Worm (Caenorhabditis elegans) whole organism, L4 larva: ENCODE results near the gene mask-1.

Source experiments
- D1046.2 ChIP-seq: fragments of 200-800 bp; sonication (Bioruptor generic); IDR thresholded peaks from 2 replicates; pipeline ENCODE4 v1.3.6; 2022; ENCODE audit warnings: missing genetic modification characterization, missing compliant biosample characterization
- F44E2.7 ChIP-seq: fragments of 200-800 bp; sonication (Bioruptor generic); IDR thresholded peaks from 2 replicates; pipeline ENCODE4 v2.1.2; 2022; ENCODE audit warnings: missing genetic modification characterization, missing compliant biosample characterization
- Y48G9A.11 ChIP-seq: fragments of 200-800 bp; sonication (Bioruptor generic); IDR thresholded peaks from 2 replicates; pipeline ENCODE4 v1.3.6; 2022; ENCODE audit warnings: missing genetic modification reagents, missing genetic modification characterization, missing compliant biosample characterization
- Y5F2A.4 ChIP-seq: fragments of 200-800 bp; sonication (Bioruptor generic); optimal IDR thresholded peaks from 2 replicates; lab custom pipeline; 2018; ENCODE audit warnings: mild to moderate bottlenecking, missing genetic modification characterization, missing compliant biosample characterization
- ZK337.2 ChIP-seq: fragments of 200-800 bp; sonication (Bioruptor generic); IDR thresholded peaks from 2 replicates; pipeline ENCODE4 v1.3.6; 2022; ENCODE audit warnings: missing genetic modification reagents, missing genetic modification characterization, missing compliant biosample characterization
- ZK546.5 ChIP-seq, 2 experiments: sonication (generic microtip); optimal IDR thresholded peaks; 2 replicates each; lab custom pipeline; 2017; ENCODE audit warnings: missing biosample characterization in 2 of 2, missing genetic modification characterization in 2 of 2
- aly-2 ChIP-seq: sonication (generic microtip); optimal IDR thresholded peaks from 2 replicates; lab custom pipeline; 2018; ENCODE audit warnings: missing biosample characterization, missing genetic modification characterization
- arid-1 ChIP-seq: fragments of 200-800 bp; sonication (Bioruptor generic); conservative IDR thresholded peaks from 2 replicates; pipeline ENCODE4 v1.3.6; 2022; ENCODE audit warnings: missing genetic modification reagents, missing genetic modification characterization, missing compliant biosample characterization
- attf-4 ChIP-seq: sonication (generic microtip); optimal IDR thresholded peaks from 3 replicates; lab custom pipeline; 2017; ENCODE audit warnings: missing biosample characterization, missing genetic modification characterization
- ceh-82 ChIP-seq: sonication (generic microtip); optimal IDR thresholded peaks from 2 replicates; lab custom pipeline; 2017; ENCODE audit warnings: missing biosample characterization, missing genetic modification characterization
- ctbp-1 ChIP-seq: fragments of 200-800 bp; sonication (Bioruptor generic); IDR thresholded peaks from 2 replicates; pipeline ENCODE4 v1.3.6; 2022; ENCODE audit warnings: missing genetic modification reagents, missing genetic modification characterization, missing compliant biosample characterization
- daf-12 ChIP-seq: fragments of 150-350 bp; optimal IDR thresholded peaks from 2 replicates; lab custom pipeline; 2014; ENCODE audit warnings: missing biosample characterization, missing genetic modification reagents, missing genetic modification characterization
- daf-16 ChIP-seq, 3 experiments: sonication (generic microtip); optimal IDR thresholded peaks; 2 replicates each; lab custom pipeline; 2016 to 2017; ENCODE audit warnings: missing genetic modification characterization in 3 of 3, missing genetic modification reagents in 3 of 3, mild to moderate bottlenecking in 2 of 3, missing compliant biosample characterization in 2 of 3, missing biosample characterization in 1 of 3, moderate library complexity in 1 of 3
- daf-8 ChIP-seq: fragments of 200-800 bp; sonication (Bioruptor generic); IDR thresholded peaks from 2 replicates; pipeline ENCODE4 v1.3.6; 2022; ENCODE audit warnings: missing genetic modification characterization, missing compliant biosample characterization
- dmd-9 ChIP-seq: fragments of 200-800 bp; sonication (Bioruptor generic); IDR thresholded peaks from 2 replicates; pipeline ENCODE4 v1.3.6; 2022; ENCODE audit warnings: missing genetic modification reagents, missing genetic modification characterization, missing compliant biosample characterization
- dpl-1 ChIP-seq: fragments of 150-350 bp; optimal IDR thresholded peaks from 2 replicates; lab custom pipeline; 2014; ENCODE audit warnings: missing biosample characterization, missing genetic modification reagents, missing genetic modification characterization
- duxl-1 ChIP-seq: sonication (generic microtip); optimal IDR thresholded peaks from 2 replicates; lab custom pipeline; 2016; ENCODE audit warnings: mild to moderate bottlenecking, missing genetic modification characterization, moderate library complexity, missing compliant biosample characterization; ENCODE audit not compliant: poor library complexity
- egl-43 ChIP-seq: fragments of 200-800 bp; sonication (Bioruptor generic); IDR thresholded peaks from 2 replicates; pipeline ENCODE4 v1.3.6; 2022; ENCODE audit warnings: missing genetic modification reagents, missing genetic modification characterization, missing compliant biosample characterization
- fos-1 ChIP-seq: fragments of 150-350 bp; optimal IDR thresholded peaks from 2 replicates; lab custom pipeline; 2014; ENCODE audit warnings: missing biosample characterization, missing genetic modification characterization
- gei-8 ChIP-seq: fragments of 200-800 bp; sonication (Bioruptor generic); optimal IDR thresholded peaks from 2 replicates; lab custom pipeline; 2018; ENCODE audit warnings: mild to moderate bottlenecking, missing genetic modification characterization, missing compliant biosample characterization
- hif-1 ChIP-seq, 2 experiments: sonication (generic microtip); optimal IDR thresholded peaks; 2 replicates each; lab custom pipeline; 2016 to 2017; ENCODE audit warnings: missing compliant biosample characterization in 2 of 2, missing genetic modification characterization in 2 of 2, missing genetic modification reagents in 2 of 2, missing genotype in 2 of 2, mild to moderate bottlenecking in 1 of 2
- hlh-30 ChIP-seq: sonication (generic microtip); optimal IDR thresholded peaks from 2 replicates; lab custom pipeline; 2017; ENCODE audit warnings: antibody characterized with exemption, mild to moderate bottlenecking, missing genetic modification characterization, missing compliant biosample characterization; ENCODE audit not compliant: insufficient read depth
- jun-1 ChIP-seq: fragments of 150-350 bp; optimal IDR thresholded peaks from 2 replicates; lab custom pipeline; 2014; ENCODE audit warnings: missing biosample characterization, missing genetic modification reagents, missing genetic modification characterization
- lin-1 ChIP-seq: fragments of 200-800 bp; sonication (Bioruptor generic); IDR thresholded peaks from 2 replicates; pipeline ENCODE4 v1.3.6; 2022; ENCODE audit warnings: missing genetic modification reagents, missing genetic modification characterization, missing compliant biosample characterization
- lin-15B ChIP-seq: fragments of 150-350 bp; sonication (generic microtip); optimal IDR thresholded peaks from 3 replicates; lab custom pipeline; 2014; ENCODE audit warnings: missing biosample characterization, missing genetic modification characterization
- mdt-29 ChIP-seq: fragments of 200-800 bp; sonication (Bioruptor generic); IDR thresholded peaks from 2 replicates; pipeline ENCODE4 v1.3.6; 2022; ENCODE audit warnings: missing genetic modification reagents, missing genetic modification characterization, missing compliant biosample characterization
- nhr-111 ChIP-seq: fragments of 200-800 bp; sonication (Bioruptor generic); optimal IDR thresholded peaks from 2 replicates; lab custom pipeline; 2018; ENCODE audit warnings: mild to moderate bottlenecking, missing genetic modification characterization, missing compliant biosample characterization
- nhr-25 ChIP-seq: sonication (generic microtip); optimal IDR thresholded peaks from 2 replicates; lab custom pipeline; 2017; ENCODE audit warnings: missing genetic modification characterization, mild to moderate bottlenecking, missing compliant biosample characterization, antibody characterized with exemption, moderate library complexity, borderline replicate concordance; ENCODE audit not compliant: insufficient read depth
- nhr-28 ChIP-seq: fragments of 150-350 bp; optimal IDR thresholded peaks from 2 replicates; lab custom pipeline; 2014; ENCODE audit warnings: missing biosample characterization, missing genetic modification characterization
- nhr-41 ChIP-seq: fragments of 200-800 bp; sonication (Bioruptor generic); IDR thresholded peaks from 2 replicates; pipeline ENCODE4 v1.3.6; 2022; ENCODE audit warnings: missing genetic modification reagents, missing genetic modification characterization, missing compliant biosample characterization
- nhr-48 ChIP-seq: sonication (generic microtip); optimal IDR thresholded peaks from 2 replicates; lab custom pipeline; 2016; ENCODE audit warnings: mild to moderate bottlenecking, missing genetic modification characterization, missing compliant biosample characterization
- pha-4 ChIP-seq, 2 experiments: fragments of 150-350 bp in 1 of 2; fragments of 200-800 bp in 1 of 2; sonication (Bioruptor generic) in 1 of 2; IDR thresholded peaks in 1 of 2; optimal IDR thresholded peaks in 1 of 2; 2 replicates each; pipeline versions ENCODE4 v1.3.6 to Lab custom; 2014 to 2022; ENCODE audit warnings: missing genetic modification characterization in 2 of 2, missing genetic modification reagents in 2 of 2, missing biosample characterization in 1 of 2, missing compliant biosample characterization in 1 of 2
- pqm-1 ChIP-seq: sonication (generic microtip); optimal IDR thresholded peaks from 2 replicates; lab custom pipeline; 2017; ENCODE audit warnings: missing biosample characterization, missing genetic modification characterization
- rbr-2 ChIP-seq: sonication (generic microtip); optimal IDR thresholded peaks from 2 replicates; lab custom pipeline; 2016; ENCODE audit warnings: missing genotype, missing genetic modification characterization, missing compliant biosample characterization
- sdz-12 ChIP-seq: fragments of 200-800 bp; sonication (Bioruptor generic); optimal IDR thresholded peaks from 2 replicates; lab custom pipeline; 2018; ENCODE audit warnings: mild to moderate bottlenecking, missing genetic modification characterization, missing compliant biosample characterization
- set-16 ChIP-seq: fragments of 200-800 bp; sonication (Bioruptor generic); IDR thresholded peaks from 2 replicates; pipeline ENCODE4 v1.3.6; 2022; ENCODE audit warnings: missing genetic modification reagents, missing genetic modification characterization, missing compliant biosample characterization
- skn-1 ChIP-seq: fragments of 150-350 bp; optimal IDR thresholded peaks from 2 replicates; lab custom pipeline; 2014; ENCODE audit warnings: missing biosample characterization, missing genetic modification characterization
- spr-1 ChIP-seq: sonication (generic microtip); optimal IDR thresholded peaks from 2 replicates; lab custom pipeline; 2016; ENCODE audit warnings: mild to moderate bottlenecking, missing genetic modification characterization, missing compliant biosample characterization
- spr-3 ChIP-seq: fragments of 200-800 bp; sonication (Bioruptor generic); optimal IDR thresholded peaks from 2 replicates; lab custom pipeline; 2018; ENCODE audit warnings: mild to moderate bottlenecking, missing genetic modification characterization, missing compliant biosample characterization
- unc-130 ChIP-seq: sonication (generic microtip); optimal IDR thresholded peaks from 2 replicates; lab custom pipeline; 2016; ENCODE audit warnings: missing genetic modification reagents, missing genetic modification characterization, missing compliant biosample characterization
- unc-39 ChIP-seq: sonication (generic microtip); optimal IDR thresholded peaks from 2 replicates; lab custom pipeline; 2017; ENCODE audit warnings: missing biosample characterization, missing genetic modification characterization
- unc-62 ChIP-seq, 3 experiments: fragments of 150-350 bp in 1 of 3; sonication (generic microtip); optimal IDR thresholded peaks in 2 of 3; peaks in 1 of 3; 1 replicate in 1 of 3; 2 replicates in 2 of 3; lab custom pipeline; 2014 to 2017; ENCODE audit warnings: missing biosample characterization in 3 of 3, missing genetic modification characterization in 3 of 3, missing genetic modification reagents in 3 of 3, missing genotype in 1 of 3
- vab-7 ChIP-seq: fragments of 200-800 bp; sonication (Bioruptor generic); IDR thresholded peaks from 2 replicates; pipeline ENCODE4 v1.3.6; 2022; ENCODE audit warnings: missing genetic modification reagents, missing genetic modification characterization, missing compliant biosample characterization
- zip-11 ChIP-seq: fragments of 200-800 bp; sonication (Bioruptor generic); IDR thresholded peaks from 2 replicates; pipeline ENCODE4 v1.3.6; 2022; ENCODE audit warnings: missing genetic modification characterization, missing compliant biosample characterization
- ztf-11 ChIP-seq: fragments of 150-350 bp; optimal IDR thresholded peaks from 2 replicates; lab custom pipeline; 2014; ENCODE audit warnings: missing biosample characterization, missing genetic modification characterization

Gene mask-1

DNA sequence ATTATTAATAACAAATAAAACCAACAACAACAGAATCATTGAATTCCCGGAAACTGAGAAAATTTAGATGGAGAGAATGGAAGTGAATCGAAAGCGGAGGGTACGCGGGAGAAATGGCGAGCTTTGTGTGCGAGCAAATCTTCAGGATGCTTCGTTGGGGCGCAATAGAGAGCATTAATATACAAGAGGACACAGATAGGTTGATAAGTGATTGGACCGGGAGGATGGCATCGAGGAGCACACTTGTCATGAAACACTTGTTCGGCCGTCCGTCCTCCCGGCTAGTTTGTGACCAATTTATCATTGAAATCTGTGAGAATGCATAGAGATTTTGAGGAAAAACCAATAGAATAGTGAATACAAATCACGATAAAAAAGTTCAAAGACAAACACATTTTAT lies 47.5 kb downstream of the mask-1 start:
- TF ChIP-seq sdz-12 (GFP tag; lab: Kevin White, UChicago) (no peak), gei-8 (GFP tag; lab: Kevin White, UChicago) (no peak), hlh-30 (no peak), ceh-82 (tag; lab: Kevin White, UChicago) (no peak), daf-8 (GFP tag; lab: Robert Waterston, UW) (no peak), vab-7 (GFP tag; lab: Robert Waterston, UW) (no peak), ZK337.2 (no peak), ctbp-1 (GFP tag; lab: Robert Waterston, UW) (no peak), pqm-1 (tag; lab: Kevin White, UChicago) (no peak), set-16 (GFP tag; lab: Robert Waterston, UW) (no peak), fos-1 (tag; lab: Kevin White, UChicago) (no peak), zip-11 (GFP tag; lab: Robert Waterston, UW) (no peak), lin-15B (tag; lab: Kevin White, UChicago) (no peak), lin-1 (GFP tag; lab: Robert Waterston, UW) (no peak), nhr-25 (tag; lab: Kevin White, UChicago) (no peak), aly-2 (tag; lab: Kevin White, UChicago) (no peak), hif-1 (tag; optimal IDR thresholded peaks at IDR 0.05; lab: Kevin White, UChicago) (no peak), mdt-29 (GFP tag; lab: Robert Waterston, UW) (no peak), Y5F2A.4 (GFP tag; lab: Kevin White, UChicago) (no peak)

DNA sequence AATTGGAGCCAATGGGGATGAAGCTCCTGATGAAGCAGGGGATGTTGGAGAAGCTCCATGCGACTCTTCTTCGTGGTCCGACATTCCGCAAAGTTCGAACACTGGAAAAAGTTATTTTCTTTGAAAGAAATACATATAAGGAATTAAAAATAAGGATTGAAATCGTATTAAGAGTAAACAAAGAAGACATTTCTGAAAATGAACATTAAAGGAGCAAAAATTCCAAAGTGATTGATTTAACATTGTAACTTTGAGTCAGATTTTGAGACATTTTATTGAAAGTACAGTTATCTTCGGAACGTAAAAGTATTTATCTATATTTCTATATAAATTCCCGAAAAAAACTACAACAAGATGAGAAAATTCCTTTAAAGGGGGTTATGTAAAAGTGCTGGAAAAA lies 49.8 kb downstream of the mask-1 start, which contains the start of gene F13B12.1:
F13B12.1 (minus strand) TSS at position 101 of the 400 bp plus-strand sequence.
- TF ChIP-seq arid-1, result no peak
- no peak for TF ChIP-seq daf-8 (GFP tag; lab: Robert Waterston, UW)
- no peak for TF ChIP-seq skn-1
- peak in 1 of 2 experiments; percentile 70 for TF ChIP-seq unc-62 (GFP tag; optimal IDR thresholded peaks at IDR 0.05 in 1 of 2; lab: Kevin White, UChicago)
- TF ChIP-seq unc-62 (tag; optimal IDR thresholded peaks at IDR 0.05; lab: Kevin White, UChicago), result no peak
- TF ChIP-seq dpl-1, result no peak
- TF ChIP-seq nhr-25 (tag; lab: Kevin White, UChicago), result no peak
- no peak for TF ChIP-seq daf-16 (GFP tag; optimal IDR thresholded peaks at IDR 0.05; lab: Kevin White, UChicago)
- no peak for TF ChIP-seq daf-16 (tag; optimal IDR thresholded peaks at IDR 0.05; lab: Kevin White, UChicago)
- no peak for TF ChIP-seq egl-43 (GFP tag; lab: Robert Waterston, UW)
- no peak for TF ChIP-seq ztf-11 (tag; lab: Kevin White, UChicago)
- TF ChIP-seq pha-4 (GFP tag; IDR thresholded peaks at IDR 0.05; lab: Robert Waterston, UW), result no peak
- no peak for TF ChIP-seq pha-4 (tag; optimal IDR thresholded peaks at IDR 0.05; lab: Kevin White, UChicago)
- TF ChIP-seq Y48G9A.11, result peak; percentile 17; the same call in 1 of the 2 replicates

DNA sequence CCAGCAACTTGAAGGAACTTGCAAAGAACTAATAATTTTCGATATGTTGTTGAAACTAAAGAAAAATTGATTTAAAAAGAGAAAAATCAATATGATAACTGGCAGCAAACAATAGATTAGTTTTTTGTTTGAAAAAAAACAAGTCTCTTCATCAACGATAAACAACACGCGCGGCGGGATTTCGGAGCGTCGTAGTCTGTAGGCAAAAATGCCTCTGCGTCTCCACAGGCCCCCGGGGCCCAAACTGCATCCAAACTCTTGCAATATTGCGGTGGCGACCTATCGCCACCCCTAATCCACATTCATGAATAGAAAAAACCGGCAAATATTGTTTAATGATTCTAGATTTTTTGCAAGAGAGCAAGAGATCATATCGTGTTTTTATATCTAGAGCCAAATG lies 50.4 kb downstream of the mask-1 start:
- TF ChIP-seq nhr-41 (GFP tag; lab: Robert Waterston, UW), result no peak
- peak; percentile 24 for TF ChIP-seq hlh-30
- TF ChIP-seq daf-12 (tag; lab: Kevin White, UChicago), result no peak
- no peak for TF ChIP-seq duxl-1
- no peak for TF ChIP-seq unc-62 (GFP tag; optimal IDR thresholded peaks at IDR 0.05 in 1 of 2; lab: Kevin White, UChicago)
- TF ChIP-seq unc-62 (tag; optimal IDR thresholded peaks at IDR 0.05; lab: Kevin White, UChicago), result no peak
- no peak for TF ChIP-seq F44E2.7 (GFP tag; lab: Robert Waterston, UW)
- no peak for TF ChIP-seq ZK546.5 (tag; optimal IDR thresholded peaks at IDR 0.05; lab: Kevin White, UChicago)
- TF ChIP-seq nhr-28, result peak; percentile 27
- peak; percentile 100 for TF ChIP-seq Y48G9A.11
- TF ChIP-seq pha-4 (GFP tag; IDR thresholded peaks at IDR 0.05; lab: Robert Waterston, UW), result no peak
- no peak for TF ChIP-seq pha-4 (tag; optimal IDR thresholded peaks at IDR 0.05; lab: Kevin White, UChicago)
- no peak for TF ChIP-seq spr-1
- no peak for TF ChIP-seq unc-39 (tag; lab: Kevin White, UChicago)
- no peak for TF ChIP-seq hif-1 (tag; optimal IDR thresholded peaks at IDR 0.05; lab: Kevin White, UChicago)
- no peak for TF ChIP-seq nhr-111 (GFP tag; lab: Kevin White, UChicago)
- TF ChIP-seq rbr-2 (tag; lab: Kevin White, UChicago), result no peak
- TF ChIP-seq spr-3 (GFP tag; lab: Kevin White, UChicago), result no peak
- TF ChIP-seq nhr-25 (tag; lab: Kevin White, UChicago), result no peak
- no peak for TF ChIP-seq arid-1
- TF ChIP-seq nhr-48, result no peak
- TF ChIP-seq jun-1 (tag; lab: Kevin White, UChicago), result no peak
- TF ChIP-seq unc-130 (GFP tag; lab: Kevin White, UChicago), result no peak
- TF ChIP-seq ceh-82 (tag; lab: Kevin White, UChicago), result no peak
- TF ChIP-seq dmd-9 (GFP tag; lab: Robert Waterston, UW), result no peak
- TF ChIP-seq attf-4, result no peak
- no peak for TF ChIP-seq D1046.2 (GFP tag; lab: Robert Waterston, UW)
